Worm (Caenorhabditis elegans) whole organism, L2 larva: ENCODE data around the gene snt-6.

Experiments
- R02D3.7 ChIP-seq: fragments of 150-350 bp; optimal IDR thresholded peaks from 2 replicates; lab custom pipeline; 2014; ENCODE audit warnings: missing biosample characterization, missing genetic modification characterization
- Y55F3AM.14 ChIP-seq: fragments of 200-800 bp; sonication (Bioruptor generic); optimal IDR thresholded peaks from 2 replicates; lab custom pipeline; 2018; ENCODE audit warnings: mild to moderate bottlenecking, missing genetic modification characterization, missing compliant biosample characterization
- ZK546.5 ChIP-seq: sonication (generic microtip); optimal IDR thresholded peaks from 2 replicates; lab custom pipeline; 2017; ENCODE audit warnings: missing biosample characterization, missing genetic modification characterization
- alr-1 ChIP-seq: fragments of 150-350 bp; optimal IDR thresholded peaks from 2 replicates; lab custom pipeline; 2014; ENCODE audit warnings: missing biosample characterization, missing genetic modification characterization
- aly-2 ChIP-seq: fragments of 150-350 bp; optimal IDR thresholded peaks from 2 replicates; lab custom pipeline; 2014; ENCODE audit warnings: missing biosample characterization, missing genetic modification characterization
- ama-1 ChIP-seq: fragments of 150-350 bp; optimal IDR thresholded peaks from 2 replicates; lab custom pipeline; 2018; ENCODE audit warnings: inconsistent platforms
- blmp-1 ChIP-seq: sonication (generic microtip); optimal IDR thresholded peaks from 2 replicates; lab custom pipeline; 2017; ENCODE audit warnings: missing genetic modification characterization, mild to moderate bottlenecking, missing compliant biosample characterization, antibody characterized with exemption, moderate library complexity; ENCODE audit not compliant: insufficient read depth
- ceh-82 ChIP-seq: fragments of 150-350 bp; optimal IDR thresholded peaks from 2 replicates; lab custom pipeline; 2014; ENCODE audit warnings: missing biosample characterization, missing genetic modification characterization
- crh-2 ChIP-seq: sonication (generic microtip); optimal IDR thresholded peaks from 2 replicates; lab custom pipeline; 2017; ENCODE audit warnings: missing biosample characterization, missing genetic modification characterization
- elt-1 ChIP-seq: fragments of 150-350 bp; optimal IDR thresholded peaks from 2 replicates; lab custom pipeline; 2014; ENCODE audit warnings: missing biosample characterization, missing genetic modification characterization
- fos-1 ChIP-seq: fragments of 150-350 bp; optimal IDR thresholded peaks from 2 replicates; lab custom pipeline; 2014; ENCODE audit warnings: missing biosample characterization, missing genetic modification characterization
- gmeb-1 ChIP-seq: fragments of 150-350 bp; optimal IDR thresholded peaks from 2 replicates; lab custom pipeline; 2014; ENCODE audit warnings: missing biosample characterization, missing genetic modification characterization
- lin-11 ChIP-seq: fragments of 150-350 bp; sonication (generic microtip); optimal IDR thresholded peaks from 2 replicates; lab custom pipeline; 2014; ENCODE audit warnings: missing biosample characterization, missing genetic modification characterization, inconsistent platforms, mixed read lengths
- lin-13 ChIP-seq: fragments of 150-350 bp; optimal IDR thresholded peaks from 2 replicates; lab custom pipeline; 2014; ENCODE audit warnings: missing biosample characterization, missing genetic modification reagents, missing genetic modification characterization
- lin-39 ChIP-seq: fragments of 150-350 bp; optimal IDR thresholded peaks from 2 replicates; lab custom pipeline; 2014; ENCODE audit warnings: missing biosample characterization, missing genetic modification reagents, missing genetic modification characterization
- lsy-2 ChIP-seq, 2 experiments: fragments of 150-350 bp in 1 of 2; sonication (generic microtip) in 1 of 2; optimal IDR thresholded peaks; 2 replicates each; lab custom pipeline; 2014 to 2017; ENCODE audit warnings: missing biosample characterization in 2 of 2, missing genetic modification characterization in 2 of 2
- mab-5 ChIP-seq: fragments of 150-350 bp; optimal IDR thresholded peaks from 2 replicates; lab custom pipeline; 2014; ENCODE audit warnings: missing biosample characterization, missing genetic modification characterization
- mbf-1 ChIP-seq: sonication (generic microtip); optimal IDR thresholded peaks from 2 replicates; lab custom pipeline; 2017; ENCODE audit warnings: missing biosample characterization, missing genetic modification characterization
- mdl-1 ChIP-seq, 2 experiments: fragments of 150-350 bp in 1 of 2; sonication (generic microtip) in 1 of 2; optimal IDR thresholded peaks; 2 replicates each; lab custom pipeline; 2017; ENCODE audit warnings: missing biosample characterization in 2 of 2, missing genetic modification characterization in 2 of 2
- nhr-10 ChIP-seq: sonication (generic microtip); optimal IDR thresholded peaks from 2 replicates; lab custom pipeline; 2017; ENCODE audit warnings: missing biosample characterization, missing genetic modification characterization
- nhr-11 ChIP-seq: fragments of 150-350 bp; optimal IDR thresholded peaks from 2 replicates; lab custom pipeline; 2014; ENCODE audit warnings: missing biosample characterization, missing genetic modification characterization
- nhr-237 ChIP-seq: fragments of 150-350 bp; optimal IDR thresholded peaks from 2 replicates; lab custom pipeline; 2014; ENCODE audit warnings: missing biosample characterization, missing genetic modification characterization
- nhr-25 ChIP-seq: fragments of 150-350 bp; sonication (generic microtip); optimal IDR thresholded peaks from 3 replicates; lab custom pipeline; 2014; ENCODE audit warnings: missing biosample characterization, missing genetic modification characterization
- nhr-77 ChIP-seq: fragments of 150-350 bp; optimal IDR thresholded peaks from 2 replicates; lab custom pipeline; 2014; ENCODE audit warnings: missing biosample characterization, missing genetic modification characterization
- sem-4 ChIP-seq: fragments of 150-350 bp; optimal IDR thresholded peaks from 2 replicates; lab custom pipeline; 2014; ENCODE audit warnings: missing biosample characterization, missing genetic modification reagents, missing genetic modification characterization
- skn-1 ChIP-seq: sonication (generic microtip); optimal IDR thresholded peaks from 2 replicates; lab custom pipeline; 2017; ENCODE audit warnings: missing biosample characterization, missing genetic modification characterization
- sma-3 ChIP-seq: sonication (generic microtip); optimal IDR thresholded peaks from 2 replicates; lab custom pipeline; 2016; ENCODE audit warnings: missing genetic modification reagents, missing genetic modification characterization, missing compliant biosample characterization
- snpc-4 ChIP-seq: fragments of 150-350 bp; optimal IDR thresholded peaks from 2 replicates; lab custom pipeline; 2014; ENCODE audit warnings: missing biosample characterization, missing genetic modification characterization
- unc-39 ChIP-seq: fragments of 150-350 bp; optimal IDR thresholded peaks from 2 replicates; lab custom pipeline; 2014; ENCODE audit warnings: missing biosample characterization, missing genetic modification characterization
- unc-55 ChIP-seq: fragments of 150-350 bp; sonication (generic microtip); optimal IDR thresholded peaks from 3 replicates; lab custom pipeline; 2014; ENCODE audit warnings: missing biosample characterization, missing genetic modification reagents, missing genetic modification characterization
- ztf-1 ChIP-seq: fragments of 200-800 bp; sonication (Bioruptor generic); conservative IDR thresholded peaks from 2 replicates; pipeline ENCODE4 v1.3.6; 2022; ENCODE audit warnings: missing genetic modification characterization, missing compliant biosample characterization
- ztf-11 ChIP-seq: sonication (generic microtip); optimal IDR thresholded peaks from 2 replicates; lab custom pipeline; 2017; ENCODE audit warnings: missing biosample characterization, missing genetic modification characterization
- ztf-4 ChIP-seq: fragments of 150-350 bp; optimal IDR thresholded peaks from 2 replicates; lab custom pipeline; 2014; ENCODE audit warnings: missing biosample characterization, missing genetic modification characterization

snt-6 gene

ce11 chrII:750155-750554 is at the start of gene snt-6:
Gene snt-6, minus strand, starts transcription at chrII:750212.
- no peak for TF ChIP-seq unc-55 (GFP tag; lab: Kevin White, UChicago)
- no peak for TF ChIP-seq ZK546.5
- TF ChIP-seq mdl-1 (tag; optimal IDR thresholded peaks at IDR 0.05; lab: Kevin White, UChicago) = no peak
- no peak for TF ChIP-seq nhr-10 (tag; lab: Kevin White, UChicago)
- no peak for TF ChIP-seq Y55F3AM.14 (GFP tag; lab: Kevin White, UChicago)
- no peak for TF ChIP-seq ama-1 (lab: Kevin White, UChicago)
- TF ChIP-seq ztf-1 (GFP tag; lab: Robert Waterston, UW) = no peak
- TF ChIP-seq ceh-82 (tag; lab: Kevin White, UChicago) = no peak
- TF ChIP-seq crh-2 (tag; lab: Kevin White, UChicago) = no peak
- TF ChIP-seq lin-11 (tag; lab: Kevin White, UChicago) = no peak
- no peak for TF ChIP-seq sma-3 (GFP tag; lab: Kevin White, UChicago)
- TF ChIP-seq nhr-11 (tag; lab: Kevin White, UChicago) = no peak
- no peak for TF ChIP-seq alr-1 (tag; lab: Kevin White, UChicago)
- no peak for TF ChIP-seq gmeb-1 (tag; lab: Kevin White, UChicago)
- no peak for TF ChIP-seq aly-2
- TF ChIP-seq unc-39 (tag; lab: Kevin White, UChicago) = no peak

ce11 chrII:799700-800099 is 49.7 kb upstream of the snt-6 start, which contains the start of gene F46F5.14:
Gene F46F5.14, plus strand, starts transcription at chrII:800000.
- no peak for TF ChIP-seq crh-2 (tag; lab: Kevin White, UChicago)
- TF ChIP-seq lsy-2 (tag; optimal IDR thresholded peaks at IDR 0.05; lab: Kevin White, UChicago) = no peak
- no peak for TF ChIP-seq ztf-4 (tag; lab: Kevin White, UChicago)
- no peak for TF ChIP-seq ceh-82 (tag; lab: Kevin White, UChicago)
- TF ChIP-seq nhr-10 (tag; lab: Kevin White, UChicago) = no peak
- no peak for TF ChIP-seq mab-5
- TF ChIP-seq lin-39 (tag; lab: Kevin White, UChicago) = no peak
- TF ChIP-seq skn-1 (tag; lab: Kevin White, UChicago) = no peak
- no peak for TF ChIP-seq nhr-25 (tag; lab: Kevin White, UChicago)
- no peak for TF ChIP-seq nhr-11 (tag; lab: Kevin White, UChicago)
- no peak for TF ChIP-seq R02D3.7
- no peak for TF ChIP-seq unc-55 (GFP tag; lab: Kevin White, UChicago)
- TF ChIP-seq sem-4 = no peak
- TF ChIP-seq ztf-11 (tag; lab: Kevin White, UChicago) = no peak
- no peak for TF ChIP-seq snpc-4 (tag; lab: Kevin White, UChicago)
- TF ChIP-seq lin-13 (GFP tag; lab: Kevin White, UChicago) = no peak

ce11 chrII:797445-797844 is 47.4 kb upstream of the snt-6 start:
- TF ChIP-seq crh-2 (tag; lab: Kevin White, UChicago) = no peak
- no peak for TF ChIP-seq Y55F3AM.14 (GFP tag; lab: Kevin White, UChicago)
- no peak for TF ChIP-seq lin-13 (GFP tag; lab: Kevin White, UChicago)
- TF ChIP-seq aly-2 = no peak
- no peak for TF ChIP-seq nhr-77 (tag; lab: Kevin White, UChicago)
- TF ChIP-seq lsy-2 (tag; optimal IDR thresholded peaks at IDR 0.05; lab: Kevin White, UChicago) = no peak
- TF ChIP-seq gmeb-1 (tag; lab: Kevin White, UChicago) = no peak
- no peak for TF ChIP-seq alr-1 (tag; lab: Kevin White, UChicago)
- TF ChIP-seq mbf-1 (tag; lab: Kevin White, UChicago) = no peak
- no peak for TF ChIP-seq unc-55 (GFP tag; lab: Kevin White, UChicago)
- TF ChIP-seq mdl-1 (tag; optimal IDR thresholded peaks at IDR 0.05; lab: Kevin White, UChicago) = no peak
- no peak for TF ChIP-seq ama-1 (lab: Kevin White, UChicago)
- TF ChIP-seq unc-39 (tag; lab: Kevin White, UChicago) = no peak
- no peak for TF ChIP-seq skn-1 (tag; lab: Kevin White, UChicago)
- no peak for TF ChIP-seq sem-4
- no peak for TF ChIP-seq nhr-237 (tag; lab: Kevin White, UChicago)
- no peak for TF ChIP-seq nhr-10 (tag; lab: Kevin White, UChicago)
- TF ChIP-seq elt-1 (tag; lab: Kevin White, UChicago) = no peak

- no peak for TF ChIP-seq ztf-11 (tag; lab: Kevin White, UChicago)
These were observed 46.9 kb upstream of the snt-6 start for ce11 chrII:796916-797315.

ce11 chrII:791828-792227 is 41.8 kb upstream of the snt-6 start, which contains the start of gene F46F5.1:
Gene F46F5.1, minus strand, starts transcription at chrII:791928.
- no peak for TF ChIP-seq ztf-1 (GFP tag; lab: Robert Waterston, UW)
- no peak for TF ChIP-seq fos-1 (tag; lab: Kevin White, UChicago)
- no peak for TF ChIP-seq ceh-82 (tag; lab: Kevin White, UChicago)
- TF ChIP-seq blmp-1 = no peak
- no peak for TF ChIP-seq lin-39 (tag; lab: Kevin White, UChicago)
